Fruit fly (Drosophila melanogaster) Kc167 (cell line): ENCODE measurements around the gene Ctl2.

Source experiments
- Myc ChIP-seq: fragments of >200 bp; optimal IDR thresholded peaks from 2 replicates; lab custom pipeline; 2017; ENCODE audit warnings: missing external identifiers
- h ChIP-seq: fragments of >200 bp; optimal IDR thresholded peaks from 3 replicates; lab custom pipeline; 2018; ENCODE audit warnings: missing external identifiers
- insv ChIP-seq: fragments of >200 bp; optimal IDR thresholded peaks from 3 replicates; lab custom pipeline; 2018; ENCODE audit warnings: missing external identifiers
- psq ChIP-seq: fragments of >200 bp; optimal IDR thresholded peaks from 2 replicates; lab custom pipeline; 2017; ENCODE audit warnings: missing external identifiers
- ttk ChIP-seq: sonication (Bioruptor generic); optimal IDR thresholded peaks from 2 replicates; lab custom pipeline; 2017; ENCODE audit warnings: missing external identifiers

dm6 chr3R:29112398-29113150, 10.6 kb upstream of the Ctl2 start, which contains the start of the genes alpha-Man-Ib and Pdhb:
- TF ChIP-seq psq (lab: Kevin White, UChicago) (no peak), insv (lab: Kevin White, UChicago) (no peak), ttk (no peak), h (lab: Kevin White, UChicago) (no peak), Myc (no peak)
